Worm (Caenorhabditis elegans) whole organism, midembryonic: ENCODE data around the gene lit-1.

ENCODE experiments used
- T22C8.4 ChIP-seq: fragments of 200-800 bp; sonication (Bioruptor generic); IDR thresholded peaks from 2 replicates; pipeline ENCODE4 v1.3.6; 2022; ENCODE audit warnings: missing genetic modification characterization, missing compliant biosample characterization
- cog-1 ChIP-seq: sonication (generic microtip); optimal IDR thresholded peaks from 2 replicates; lab custom pipeline; 2016; ENCODE audit warnings: missing genetic modification characterization, missing compliant biosample characterization
- flt-1 ChIP-seq: fragments of 200-800 bp; sonication (Bioruptor generic); IDR thresholded peaks from 2 replicates; pipeline ENCODE4 v1.3.6; 2022; ENCODE audit warnings: missing genetic modification characterization, missing compliant biosample characterization
- klf-2 ChIP-seq: fragments of 200-800 bp; sonication (Bioruptor generic); conservative IDR thresholded peaks from 2 replicates; pipeline ENCODE4 v1.3.6; 2022; ENCODE audit warnings: missing genetic modification reagents, missing genetic modification characterization, missing compliant biosample characterization
- tab-1 ChIP-seq: fragments of 200-800 bp; sonication (Bioruptor generic); IDR thresholded peaks from 2 replicates; pipeline ENCODE4 v1.3.6; 2022; ENCODE audit warnings: missing genetic modification characterization, missing compliant biosample characterization

DNA sequence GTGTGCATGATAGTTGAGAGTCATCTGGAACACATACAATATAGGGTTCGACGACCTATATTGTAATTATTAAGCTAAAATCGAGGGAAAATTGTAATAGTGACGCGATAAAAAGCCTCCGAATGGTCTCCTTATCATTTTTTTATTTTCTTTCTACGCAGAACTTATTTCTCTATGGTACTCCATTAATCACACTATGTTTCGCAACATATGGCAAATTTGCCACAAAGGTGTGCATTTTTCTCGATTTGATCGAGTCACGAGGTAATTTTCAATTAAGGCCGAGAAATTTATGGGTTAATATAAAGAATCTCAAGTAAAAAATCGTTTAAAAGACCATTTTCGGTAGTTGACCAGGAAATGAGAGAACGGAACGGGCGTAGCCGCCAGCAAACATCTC, 60.3 kb downstream of the lit-1 start, which contains the start of gene dbn-1:
- TF ChIP-seq cog-1 (tag; lab: Kevin White, UChicago) (no peak), klf-2 (no peak), tab-1 (GFP tag; lab: Robert Waterston, UW) (no peak), flt-1 (GFP tag; lab: Robert Waterston, UW) (no peak), T22C8.4 (GFP tag; lab: Robert Waterston, UW) (no peak)
